Worm (Caenorhabditis elegans) whole organism, L4 larva: ENCODE measurements around the gene W01A11.7.

ENCODE experiments used
- aha-1 ChIP-seq: fragments of 150-350 bp; peaks from one replicate; lab custom pipeline; 2014; ENCODE audit warnings: missing biosample characterization, missing genetic modification characterization
- daf-8 ChIP-seq: fragments of 200-800 bp; sonication (Bioruptor generic); IDR thresholded peaks from 2 replicates; pipeline ENCODE4 v1.3.6; 2022; ENCODE audit warnings: missing genetic modification characterization, missing compliant biosample characterization
- dve-1 ChIP-seq: sonication (generic microtip); optimal IDR thresholded peaks from 2 replicates; lab custom pipeline; 2017; ENCODE audit warnings: antibody characterized with exemption, mild to moderate bottlenecking, missing genetic modification characterization, missing compliant biosample characterization; ENCODE audit not compliant: insufficient read depth
- lin-29 ChIP-seq: fragments of 200-800 bp; sonication (Bioruptor generic); IDR thresholded peaks from 2 replicates; pipeline ENCODE4 v1.3.6; 2022; ENCODE audit warnings: missing genetic modification reagents, missing genetic modification characterization, missing compliant biosample characterization
- mdl-1 ChIP-seq, 2 experiments: fragments of 150-350 bp in 1 of 2; sonication (generic microtip) in 1 of 2; optimal IDR thresholded peaks; 2 replicates each; lab custom pipeline; 2014 to 2017; ENCODE audit warnings: missing biosample characterization in 2 of 2, missing genetic modification characterization in 2 of 2
- mes-2 ChIP-seq: sonication (generic microtip); optimal IDR thresholded peaks from 2 replicates; lab custom pipeline; 2016; ENCODE audit warnings: missing genotype, mild to moderate bottlenecking, missing genetic modification characterization, missing compliant biosample characterization; ENCODE audit not compliant: poor library complexity, severe bottlenecking
- unc-62 ChIP-seq, 3 experiments: fragments of 150-350 bp in 1 of 3; sonication (generic microtip); optimal IDR thresholded peaks in 2 of 3; peaks in 1 of 3; 1 replicate in 1 of 3; 2 replicates in 2 of 3; lab custom pipeline; 2014 to 2017; ENCODE audit warnings: missing biosample characterization in 3 of 3, missing genetic modification characterization in 3 of 3, missing genetic modification reagents in 3 of 3, missing genotype in 1 of 3

W01A11.7 gene

ce11 chrV:6458302-6458998, 46.7 kb downstream of the W01A11.7 start:
- TF ChIP-seq lin-29 (GFP tag; lab: Robert Waterston, UW) (no peak), mdl-1 (tag; optimal IDR thresholded peaks at IDR 0.05; lab: Kevin White, UChicago) (peak in 1 of 2 experiments; percentile 16), dve-1 (peak; percentile 12), unc-62 (GFP tag; optimal IDR thresholded peaks at IDR 0.05 in 1 of 2; lab: Kevin White, UChicago) (peak in 1 of 2 experiments; percentile 86), unc-62 (tag; optimal IDR thresholded peaks at IDR 0.05; lab: Kevin White, UChicago) (no peak), mes-2 (peak; percentile 50), aha-1 (peak; percentile 2)

- TF ChIP-seq daf-8 (GFP tag; lab: Robert Waterston, UW) (no peak), aha-1 (peak; percentile 96)
Measured at ce11 chrV:6456903-6457302, 48.3 kb downstream of the W01A11.7 start.
